Fruit fly (Drosophila melanogaster): ENCODE results near the gene CG32727.

The CG32727 gene

DNA sequence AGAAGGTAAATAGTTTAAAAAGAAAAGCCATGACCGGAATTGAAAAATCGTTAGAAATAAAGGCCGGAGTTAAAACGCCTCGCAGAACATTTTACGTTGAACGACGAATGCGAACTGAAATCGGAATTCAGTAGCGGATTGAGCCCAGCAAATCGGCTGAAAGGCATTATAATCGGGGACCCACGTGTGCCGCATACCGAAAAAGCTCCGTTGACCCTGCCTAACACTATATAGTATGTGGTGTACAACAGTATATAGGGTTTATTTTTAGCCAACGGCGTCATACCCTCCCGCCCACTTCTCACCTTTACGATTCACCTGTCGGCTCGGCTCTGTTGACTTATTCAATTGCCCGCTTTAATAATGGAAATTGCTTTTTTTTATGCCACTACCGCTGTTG lies 4.8 kb downstream of the CG32727 start, which contains the start of gene CG42246:
Gene CG42246, minus strand, starts transcription at position 101 of the 400 bp plus-strand sequence.
- TF ChIP-seq Sp1 (GFP tag; optimal IDR thresholded peaks at IDR 0.05) = no peak
- TF ChIP-seq Dif (GFP tag; optimal IDR thresholded peaks at IDR 0.05; ENCODE audit: partially characterized antibody) = no peak
- no peak for TF ChIP-seq br (GFP tag; optimal IDR thresholded peaks at IDR 0.05)

DNA sequence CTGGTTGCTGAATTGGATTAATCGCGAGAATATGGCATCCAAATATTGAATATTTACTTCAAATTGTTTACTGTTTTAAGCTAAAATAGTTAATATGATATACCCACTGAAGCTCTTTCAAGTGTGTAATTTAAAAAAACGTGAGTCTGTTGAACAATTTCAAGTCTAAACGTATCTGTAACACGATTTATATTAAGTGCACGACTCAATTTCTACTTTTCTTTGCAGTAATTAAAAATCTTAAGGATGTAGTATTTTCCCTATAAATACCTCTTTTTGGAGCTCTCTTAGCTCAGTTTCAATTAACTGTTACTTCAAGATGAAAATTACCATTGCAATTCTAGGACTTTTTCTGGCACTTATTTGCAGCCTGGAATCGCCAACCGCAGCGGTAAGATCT lies 5.4 kb downstream of the CG32727 start, which contains the start of gene CG42704:
Gene CG42704, plus strand, starts transcription at position 301 of the 400 bp plus-strand sequence.
- no peak for TF ChIP-seq CG32264 (GFP tag; optimal IDR thresholded peaks at IDR 0.05)

DNA sequence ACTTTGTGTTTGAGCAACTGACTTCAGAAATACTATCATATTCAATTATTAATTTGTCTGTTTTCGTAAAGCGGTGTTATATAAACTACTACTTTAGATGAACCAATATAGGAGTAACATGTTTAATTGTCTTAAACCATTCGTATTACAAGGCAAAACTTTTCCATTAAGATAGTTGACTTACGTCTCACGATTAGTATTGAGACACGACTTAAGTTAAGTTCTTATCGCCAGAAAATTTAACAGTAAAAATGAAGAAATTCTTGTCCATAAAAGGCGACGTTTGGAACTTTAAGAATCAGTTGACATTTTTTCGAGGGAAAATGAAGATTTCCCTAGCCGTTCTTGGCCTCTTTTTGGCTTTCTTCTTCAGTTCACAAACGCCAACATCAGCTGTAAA lies 6.6 kb downstream of the CG32727 start, which contains the start of gene CG42705:
Gene CG42705, plus strand, starts transcription at position 301 of the 400 bp plus-strand sequence.
- no peak for TF ChIP-seq Dif (GFP tag; optimal IDR thresholded peaks at IDR 0.05; ENCODE audit: partially characterized antibody)
- TF ChIP-seq Sp1 (GFP tag; optimal IDR thresholded peaks at IDR 0.05) = no peak
- no peak for TF ChIP-seq Jra (GFP tag; optimal IDR thresholded peaks at IDR 0.05)

DNA sequence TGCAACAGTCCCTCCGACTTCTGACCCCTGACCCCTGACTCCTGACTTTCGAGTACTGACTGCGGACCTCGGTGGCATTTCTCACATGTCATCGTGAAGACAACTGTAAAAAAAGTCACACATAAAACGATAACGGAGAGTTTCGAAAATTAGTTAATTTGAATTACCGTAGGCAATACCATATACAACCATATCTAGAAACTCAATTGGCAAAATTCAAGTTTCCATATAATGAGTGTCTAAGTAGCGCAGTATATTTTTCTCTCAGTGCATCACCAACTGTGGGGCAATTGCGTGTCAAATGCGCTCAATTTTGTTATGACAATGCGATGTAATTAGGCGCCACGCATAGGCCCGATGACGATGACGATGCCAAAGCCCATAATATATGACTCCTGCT lies 8.0 kb downstream of the CG32727 start:
- TF ChIP-seq Myc (optimal IDR thresholded peaks at IDR 0.05) (no peak), Hnf4 (GFP tag; optimal IDR thresholded peaks at IDR 0.05) (no peak), GATAd (GFP tag; optimal IDR thresholded peaks at IDR 0.05) (no peak), h (GFP tag; optimal IDR thresholded peaks at IDR 0.05) (no peak), rgr (GFP tag; optimal IDR thresholded peaks at IDR 0.05) (no peak), CG9705 (GFP tag; optimal IDR thresholded peaks at IDR 0.05) (no peak), dmrt93B (GFP tag; optimal IDR thresholded peaks at IDR 0.05) (no peak), dsf (GFP tag; optimal IDR thresholded peaks at IDR 0.05; ENCODE audit: borderline replicate concordance) (no peak), usp (GFP tag; optimal IDR thresholded peaks at IDR 0.05) (no peak), HLH106 (tag; optimal IDR thresholded peaks at IDR 0.05) (no peak), sage (GFP tag; optimal IDR thresholded peaks at IDR 0.05) (no peak), fru (GFP tag; optimal IDR thresholded peaks at IDR 0.05) (no peak), CrebA (GFP tag; optimal IDR thresholded peaks at IDR 0.05; ENCODE audit: borderline replicate concordance) (no peak), jim (GFP tag; optimal IDR thresholded peaks at IDR 0.05) (no peak), dl (GFP tag; optimal IDR thresholded peaks at IDR 0.05; ENCODE audit: insufficient read depth in 1 of 2, partially characterized antibody in 2 of 2) (no peak), Sp1 (GFP tag; optimal IDR thresholded peaks at IDR 0.05) (no peak), foxo (GFP tag; optimal IDR thresholded peaks at IDR 0.05) (no peak), Dfd (GFP tag; optimal IDR thresholded peaks at IDR 0.05) (no peak), br (GFP tag; optimal IDR thresholded peaks at IDR 0.05) (no peak)

DNA sequence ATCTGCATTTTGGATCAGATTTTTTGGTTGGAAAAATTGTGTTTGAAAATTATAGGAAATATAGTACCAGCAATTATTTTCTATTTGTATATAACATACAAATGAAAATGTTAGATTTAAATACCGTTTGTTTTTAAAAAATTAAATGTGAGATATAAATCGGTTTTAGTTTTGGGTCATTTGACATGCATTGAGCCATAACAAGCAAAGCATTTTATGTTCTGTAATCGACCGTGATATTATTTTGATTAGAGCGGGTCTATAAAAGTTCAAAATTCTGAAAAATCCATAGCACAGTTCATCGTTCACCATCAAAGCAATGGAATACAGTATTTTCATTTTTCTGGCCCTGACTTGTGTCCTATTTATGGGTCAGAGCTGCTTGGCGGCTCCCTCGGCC lies 9.9 kb downstream of the CG32727 start, which contains the start of gene CG34337:
Gene CG34337, plus strand, starts transcription at position 301 of the 400 bp plus-strand sequence.
- TF ChIP-seq foxo (GFP tag; optimal IDR thresholded peaks at IDR 0.05) (no peak), OdsH (GFP tag; optimal IDR thresholded peaks at IDR 0.05) (no peak), Mio (GFP tag; optimal IDR thresholded peaks at IDR 0.05) (no peak), CG32264 (GFP tag; optimal IDR thresholded peaks at IDR 0.05) (no peak)

DNA sequence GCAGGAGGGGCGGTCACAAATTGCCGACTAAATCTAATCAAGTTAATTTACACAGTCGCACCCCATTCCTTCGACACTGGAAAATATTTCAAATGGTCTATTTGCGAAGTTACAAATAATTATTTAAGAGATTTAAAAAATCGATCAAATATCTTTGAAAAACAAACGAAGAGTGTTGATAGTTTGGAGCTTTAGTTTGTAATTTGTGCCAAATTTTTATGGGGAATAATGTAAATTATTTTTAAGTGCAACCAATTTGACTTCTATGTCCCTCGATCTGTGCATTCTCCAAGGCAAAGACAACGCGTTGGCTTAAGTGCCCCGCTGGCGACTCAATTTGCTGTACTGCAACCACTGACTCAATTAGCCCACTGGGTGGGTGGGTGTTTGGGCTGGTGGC lies 10.9 kb downstream of the CG32727 start:
- no peak for TF ChIP-seq Abd-B (GFP tag; optimal IDR thresholded peaks at IDR 0.05)
- TF ChIP-seq foxo (GFP tag; optimal IDR thresholded peaks at IDR 0.05) = no peak
- no peak for TF ChIP-seq Hr83 (GFP tag; optimal IDR thresholded peaks at IDR 0.05; ENCODE audit: poor library complexity, severe bottlenecking)
- no peak for TF ChIP-seq woc (GFP tag; optimal IDR thresholded peaks at IDR 0.05)
- TF ChIP-seq N (GFP tag; optimal IDR thresholded peaks at IDR 0.05) = no peak
- TF ChIP-seq h (GFP tag; optimal IDR thresholded peaks at IDR 0.05) = no peak
- no peak for TF ChIP-seq jim (GFP tag; optimal IDR thresholded peaks at IDR 0.05)
- no peak for TF ChIP-seq Rel (GFP tag; optimal IDR thresholded peaks at IDR 0.05)
- TF ChIP-seq Rel (tag; optimal IDR thresholded peaks at IDR 0.05) = no peak
- no peak for TF ChIP-seq Hr78 (GFP tag; optimal IDR thresholded peaks at IDR 0.05)
- no peak for TF ChIP-seq CrebA (GFP tag; optimal IDR thresholded peaks at IDR 0.05; ENCODE audit: borderline replicate concordance)
- no peak for TF ChIP-seq sv (GFP tag; optimal IDR thresholded peaks at IDR 0.05)
- no peak for TF ChIP-seq pan (optimal IDR thresholded peaks at IDR 0.05)
- no peak for TF ChIP-seq Mio (GFP tag; optimal IDR thresholded peaks at IDR 0.05)
